Worm (Caenorhabditis elegans) whole organism, L4/young adult: ENCODE results near the gene pha-1.

Experiments used
- W03F9.2 ChIP-seq: fragments of 150-350 bp; optimal IDR thresholded peaks from 2 replicates; lab custom pipeline; 2014; ENCODE audit warnings: missing biosample characterization, missing genetic modification characterization
- dao-5 ChIP-seq: sonication (generic microtip); optimal IDR thresholded peaks from 2 replicates; lab custom pipeline; 2016; ENCODE audit warnings: missing genotype, missing genetic modification characterization, moderate library complexity, missing compliant biosample characterization
- him-1 ChIP-seq: sonication (generic microtip); optimal IDR thresholded peaks from 2 replicates; lab custom pipeline; 2016; ENCODE audit warnings: missing genotype, missing genetic modification reagents, missing genetic modification characterization, missing compliant biosample characterization

ce11 chrIII:11091651-11092278 is 39.8 kb upstream of the pha-1 start:
- TF ChIP-seq him-1 (tag; lab: Kevin White, UChicago) (no peak), dao-5 (tag; lab: Kevin White, UChicago) (no peak), W03F9.2 (tag; lab: Kevin White, UChicago) (no peak)
